Worm (Caenorhabditis elegans): ENCODE measurements around the gene rpy-1.

- TF ChIP-seq W03F9.2 (tag; optimal IDR thresholded peaks at IDR 0.05), result no peak
- TF ChIP-seq dao-5 (tag; optimal IDR thresholded peaks at IDR 0.05), result no peak
Measured at ce11 chrII:6752027-6752426, 46.6 kb upstream of the rpy-1 start, which contains the start of gene F41G3.19.

All from whole organism, L4/young adult.